Fruit fly (Drosophila melanogaster) whole organism, wandering third instar larva: ENCODE data around the gene CG9107.

Experiments
- Jra ChIP-seq: sonication (Bioruptor generic); optimal IDR thresholded peaks from 2 replicates; lab custom pipeline; 2016; ENCODE audit warnings: missing biosample characterization, missing genetic modification characterization
- dsf ChIP-seq: sonication (Bioruptor generic); optimal IDR thresholded peaks from 2 replicates; lab custom pipeline; 2016; ENCODE audit warnings: missing biosample characterization, missing genetic modification characterization, borderline replicate concordance
- pan ChIP-seq: fragments of >200 bp; optimal IDR thresholded peaks from 2 replicates; lab custom pipeline; 2017
- psq ChIP-seq: fragments of 200-800 bp; sonication (Bioruptor generic); optimal IDR thresholded peaks from 3 replicates; lab custom pipeline; 2017; ENCODE audit warnings: missing biosample characterization, mild to moderate bottlenecking, missing genetic modification characterization, moderate library complexity
- rgr ChIP-seq: fragments of 200-800 bp; sonication (Bioruptor generic); optimal IDR thresholded peaks from 3 replicates; lab custom pipeline; 2016; ENCODE audit warnings: missing biosample characterization, mild to moderate bottlenecking, missing genetic modification characterization

DNA sequence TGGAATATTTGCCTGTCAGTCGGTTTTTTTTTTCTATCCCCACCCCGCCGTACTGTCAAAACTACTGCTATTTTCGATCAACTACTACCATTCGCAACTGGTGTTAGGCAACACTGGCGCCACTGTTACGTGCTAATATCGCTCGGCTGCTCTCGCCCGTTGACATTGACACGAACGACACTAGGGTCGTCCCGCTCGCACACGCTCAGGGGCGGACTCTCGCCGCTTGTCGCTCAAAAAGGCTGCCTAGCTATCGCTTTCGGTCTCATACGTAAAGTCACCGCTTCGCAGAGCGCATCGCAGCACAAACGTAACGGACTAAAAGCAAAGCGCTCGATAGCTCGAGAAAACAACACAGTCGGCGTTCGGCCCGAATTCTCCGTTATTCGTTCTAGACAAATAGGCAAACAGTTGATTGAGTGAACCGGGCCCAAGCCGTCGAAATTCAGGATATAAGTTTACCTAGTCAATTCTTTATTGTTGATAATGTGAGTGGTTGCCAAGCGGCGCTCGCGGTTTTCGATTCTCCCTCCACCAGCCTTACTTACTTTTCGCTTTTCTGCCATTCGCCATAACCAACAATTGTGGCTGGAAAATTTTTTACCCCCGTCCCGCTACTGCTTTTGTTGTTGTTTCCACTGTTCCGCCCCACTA is 41.9 kb downstream of the CG9107 start:
- peak; percentile 73 for TF ChIP-seq Jra (GFP tag; lab: Kevin White, UChicago)
- no peak for TF ChIP-seq pan
- no peak for TF ChIP-seq dsf
- peak; percentile 32 for TF ChIP-seq psq
- peak; percentile 70 for TF ChIP-seq rgr (GFP tag; lab: Kevin White, UChicago)
